Fruit fly (Drosophila melanogaster): ENCODE measurements around the gene CG9801.

The CG9801 gene

DNA sequence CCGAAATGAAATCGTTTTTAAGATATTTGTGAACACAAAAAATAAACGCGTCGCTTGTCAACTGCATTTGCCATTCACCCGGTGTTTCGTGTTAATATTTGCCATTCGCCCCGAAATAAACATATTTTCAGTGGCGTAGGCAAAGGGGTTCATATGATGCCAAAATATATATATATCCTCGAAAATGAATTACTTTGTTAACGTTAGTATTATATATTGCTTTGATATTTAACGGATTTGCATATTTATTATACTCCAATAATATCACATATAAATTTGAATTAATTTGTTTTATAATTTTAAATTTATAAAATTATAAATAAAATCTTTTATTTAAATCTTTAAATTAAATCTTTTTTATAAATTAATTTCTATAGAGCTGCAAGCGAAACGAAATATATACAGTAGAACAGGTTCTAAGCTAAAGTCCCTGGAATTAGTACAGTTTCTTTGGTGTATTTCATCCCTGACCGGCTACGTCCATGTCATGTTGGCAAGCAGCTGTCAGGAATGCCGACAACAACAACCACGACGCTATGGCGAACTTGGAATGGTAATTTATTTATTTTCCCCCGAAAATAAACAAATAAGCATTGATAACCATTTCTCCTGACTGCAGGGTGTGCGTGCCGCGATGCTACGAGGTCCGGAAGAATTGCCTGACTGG is 15.7 kb downstream of the CG9801 start, which contains the start of the genes M1BP and CG8202 (continued):
- no peak for TF ChIP-seq CG12236 (GFP tag; optimal IDR thresholded peaks at IDR 0.05)
- no peak for TF ChIP-seq pfk (GFP tag; optimal IDR thresholded peaks at IDR 0.05)
- no peak for TF ChIP-seq crc (GFP tag; optimal IDR thresholded peaks at IDR 0.05)
- TF ChIP-seq fd3F (GFP tag; optimal IDR thresholded peaks at IDR 0.05): peak; percentile 83
- TF ChIP-seq peb (GFP tag; IDR thresholded peaks at IDR 0.05): no peak
- TF ChIP-seq stwl (tag; optimal IDR thresholded peaks at IDR 0.05): peak; percentile 27
- peak; percentile 47 for TF ChIP-seq Mes4 (GFP tag; optimal IDR thresholded peaks at IDR 0.05)
- peak; percentile 79 for TF ChIP-seq CG18764 (GFP tag; optimal IDR thresholded peaks at IDR 0.05)
- TF ChIP-seq Mad (GFP tag; optimal IDR thresholded peaks at IDR 0.05): peak; percentile 70
- TF ChIP-seq Dref (GFP tag; IDR thresholded peaks at IDR 0.05): no peak
- no peak for TF ChIP-seq CG14860 (GFP tag; IDR thresholded peaks at IDR 0.05; ENCODE audit: partially characterized antibody)
- no peak for TF ChIP-seq ftz-f1 (GFP tag; optimal IDR thresholded peaks at IDR 0.05)
- TF ChIP-seq CG4707 (GFP tag; optimal IDR thresholded peaks at IDR 0.05): peak; percentile 13
- no peak for TF ChIP-seq eyg (GFP tag; optimal IDR thresholded peaks at IDR 0.05)
- TF ChIP-seq fd102C (GFP tag; optimal IDR thresholded peaks at IDR 0.05): no peak
- no peak for TF ChIP-seq da (GFP tag; optimal IDR thresholded peaks at IDR 0.05)
- TF ChIP-seq CG14050 (GFP tag; IDR thresholded peaks at IDR 0.05): 0 out of 3 replicates have a peak, but pooled peaks have one; percentile 50
- peak; percentile 86 for TF ChIP-seq HHEX (GFP tag; optimal IDR thresholded peaks at IDR 0.05)
- peak; percentile 92 for TF ChIP-seq sug (tag; optimal IDR thresholded peaks at IDR 0.05)
- no peak for TF ChIP-seq BEAF-32 (GFP tag; optimal IDR thresholded peaks at IDR 0.05)
- TF ChIP-seq CG16863 (GFP tag; optimal IDR thresholded peaks at IDR 0.05): peak; percentile 55
- no peak for TF ChIP-seq Hmr (GFP tag; optimal IDR thresholded peaks at IDR 0.05)
- no peak for TF ChIP-seq Hmx (GFP tag; optimal IDR thresholded peaks at IDR 0.05)
- peak; percentile 73; the same call in 1 of the 2 replicates for TF ChIP-seq E2f1 (GFP tag; IDR thresholded peaks at IDR 0.05)
- peak; percentile 97 for TF ChIP-seq CG2678 (tag; optimal IDR thresholded peaks at IDR 0.05)
- TF ChIP-seq Med (GFP tag): peak; percentile 89
- no peak for TF ChIP-seq CG5953 (GFP tag; IDR thresholded peaks at IDR 0.05)
- no peak for TF ChIP-seq Scr (GFP tag; IDR thresholded peaks at IDR 0.05; ENCODE audit: partially characterized antibody)
- TF ChIP-seq stc (GFP tag; IDR thresholded peaks at IDR 0.05): 0 out of 2 replicates have a peak, but pooled peaks have one; percentile 39
- TF ChIP-seq CG10654 (GFP tag; optimal IDR thresholded peaks at IDR 0.05): peak; percentile 85
- peak; percentile 71 for TF ChIP-seq CG14014 (GFP tag; IDR thresholded peaks at IDR 0.05)
- TF ChIP-seq rib (GFP tag; IDR thresholded peaks at IDR 0.05): no peak
- peak; percentile 37 for TF ChIP-seq MTF-1 (GFP tag; optimal IDR thresholded peaks at IDR 0.05; ENCODE audit: borderline replicate concordance)
- peak; percentile 93 for TF ChIP-seq Xbp1 (GFP tag; optimal IDR thresholded peaks at IDR 0.05)
- no peak for TF ChIP-seq bigmax (GFP tag; optimal IDR thresholded peaks at IDR 0.05)
- peak; percentile 55 for TF ChIP-seq bab2 (GFP tag; optimal IDR thresholded peaks at IDR 0.05)
- no peak for TF ChIP-seq lov (optimal IDR thresholded peaks at IDR 0.05)
- no peak for TF ChIP-seq lov (GFP tag; IDR thresholded peaks at IDR 0.05)
- TF ChIP-seq CG3281 (GFP tag; optimal IDR thresholded peaks at IDR 0.05): peak; percentile 93
- TF ChIP-seq Optix (GFP tag; IDR thresholded peaks at IDR 0.05): peak; percentile 65; the same call in 2 of the 3 replicates
- TF ChIP-seq Awh (GFP tag; IDR thresholded peaks at IDR 0.05): peak; percentile 43; the same call in 1 of the 2 replicates
- TF ChIP-seq CG10979 (tag; optimal IDR thresholded peaks at IDR 0.05): peak; percentile 93
- peak; percentile 32 for TF ChIP-seq Side (GFP tag; optimal IDR thresholded peaks at IDR 0.05)
- no peak for TF ChIP-seq CG42726 (GFP tag; IDR thresholded peaks at IDR 0.05; ENCODE audit: partially characterized antibody)
- TF ChIP-seq tap (tag; optimal IDR thresholded peaks at IDR 0.05): no peak
- TF ChIP-seq Blimp-1 (GFP tag; optimal IDR thresholded peaks at IDR 0.05): peak; percentile 84
- TF ChIP-seq CG17328 (GFP tag; IDR thresholded peaks at IDR 0.05): no peak; the same call in 1 of the 2 replicates
- peak; percentile 81 for TF ChIP-seq salm (tag; optimal IDR thresholded peaks at IDR 0.05)
- TF ChIP-seq Hr39 (optimal IDR thresholded peaks at IDR 0.05): no peak
- TF ChIP-seq pho (GFP tag; optimal IDR thresholded peaks at IDR 0.05): peak; percentile 59
